Fruit fly (Drosophila melanogaster): Measurements from ENCODE around the gene Gs1.

DNA sequence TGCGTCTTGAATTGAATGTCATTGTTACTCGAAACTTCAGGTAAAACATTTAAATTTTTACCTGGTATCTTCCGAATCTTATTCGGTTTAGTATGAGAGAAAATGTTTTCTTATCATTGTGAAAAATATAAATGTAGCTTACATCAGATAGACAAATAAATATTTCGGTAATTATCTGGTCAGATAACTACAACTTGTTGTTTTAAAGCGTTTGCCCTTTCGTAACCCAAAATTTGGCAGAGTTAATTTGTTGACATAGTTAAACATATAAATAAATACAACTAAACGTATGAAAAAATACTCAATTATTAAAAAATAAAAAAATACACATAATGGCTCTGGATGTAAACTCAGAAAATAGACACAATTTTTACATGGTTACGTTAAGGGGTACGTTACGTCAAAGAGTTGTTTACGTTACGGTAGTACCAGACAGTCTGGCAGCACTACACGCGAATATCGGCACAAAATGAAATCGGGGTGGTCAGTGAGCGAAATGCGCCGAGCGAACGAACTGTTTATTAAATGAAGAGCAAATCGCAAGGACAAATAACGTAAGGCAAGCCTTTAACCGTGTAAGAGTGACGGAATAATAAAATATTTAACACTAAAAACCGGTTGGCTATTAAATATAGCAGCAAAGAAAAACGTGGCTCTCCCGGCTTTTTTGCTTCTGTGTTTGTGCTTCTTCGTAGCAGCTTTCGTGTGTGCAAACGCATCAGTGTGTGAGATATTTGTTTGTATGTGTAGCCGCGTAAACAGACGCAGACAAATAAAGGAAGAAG, 50.7 kb downstream of the Gs1 start:
- TF ChIP-seq CG32006 (GFP tag; optimal IDR thresholded peaks at IDR 0.05): no peak
- TF ChIP-seq Ets21C (GFP tag; optimal IDR thresholded peaks at IDR 0.05): no peak
- TF ChIP-seq OdsH (GFP tag; optimal IDR thresholded peaks at IDR 0.05): no peak
- no peak for TF ChIP-seq Met (GFP tag; optimal IDR thresholded peaks at IDR 0.05)
- TF ChIP-seq CG6808 (GFP tag; optimal IDR thresholded peaks at IDR 0.05): no peak
